Fruit fly (Drosophila melanogaster) whole organism, prepupa: ENCODE measurements around the gene PolH.

ENCODE experiments used
- CG10631 ChIP-seq: fragments of 200-800 bp; sonication (Bioruptor generic); optimal IDR thresholded peaks from 2 replicates; lab custom pipeline; 2016; ENCODE audit warnings: missing biosample characterization, missing genetic modification characterization
- CG10669 ChIP-seq: fragments of 200-800 bp; sonication (Bioruptor generic); optimal IDR thresholded peaks from 3 replicates; lab custom pipeline; 2018; ENCODE audit warnings: missing biosample characterization, mild to moderate bottlenecking, missing genetic modification characterization, moderate library complexity
- CG11762 ChIP-seq: fragments of 200-800 bp; sonication (Bioruptor generic); optimal IDR thresholded peaks from 3 replicates; lab custom pipeline; 2016; ENCODE audit warnings: missing biosample characterization, missing genetic modification characterization; ENCODE audit not compliant: insufficient read depth
- CG15336 ChIP-seq: fragments of 200-800 bp; sonication (Bioruptor generic); IDR thresholded peaks from 2 replicates; pipeline ENCODE4 v1.3.6; 2022; ENCODE audit warnings: missing biosample characterization, missing genetic modification characterization
- CG1621 ChIP-seq: fragments of 200-800 bp; sonication (Bioruptor generic); optimal IDR thresholded peaks from 3 replicates; lab custom pipeline; 2018; ENCODE audit warnings: missing biosample characterization, mild to moderate bottlenecking, missing genetic modification characterization
- CG16779 ChIP-seq: fragments of 200-800 bp; sonication (Bioruptor generic); optimal IDR thresholded peaks from 3 replicates; lab custom pipeline; 2017; ENCODE audit warnings: missing biosample characterization, mild to moderate bottlenecking, missing genetic modification characterization
- CG3032 ChIP-seq: fragments of 200-800 bp; optimal IDR thresholded peaks from 2 replicates; lab custom pipeline; 2019; ENCODE audit warnings: missing biosample characterization, mild to moderate bottlenecking, missing genetic modification characterization, moderate library complexity
- CG34406 ChIP-seq: fragments of 200-800 bp; sonication (Bioruptor generic); optimal IDR thresholded peaks from 3 replicates; lab custom pipeline; 2016; ENCODE audit warnings: missing biosample characterization, missing genetic modification characterization
- CG6163 ChIP-seq: fragments of 200-800 bp; sonication (Bioruptor generic); IDR thresholded peaks from 3 replicates; pipeline ENCODE4 v1.3.6; 2022; ENCODE audit warnings: missing biosample characterization, missing genetic modification characterization
- CG6808 ChIP-seq: fragments of 200-800 bp; sonication (Bioruptor generic); optimal IDR thresholded peaks from 3 replicates; lab custom pipeline; 2017; ENCODE audit warnings: missing biosample characterization, missing genetic modification characterization, mild to moderate bottlenecking, moderate library complexity, missing genetic modification reagents
- CG6854 ChIP-seq: fragments of 200-800 bp; sonication (Bioruptor generic); optimal IDR thresholded peaks from 2 replicates; lab custom pipeline; 2017; ENCODE audit warnings: missing biosample characterization, mild to moderate bottlenecking, missing genetic modification characterization
- CG8319 ChIP-seq: fragments of 200-800 bp; sonication (Bioruptor generic); optimal IDR thresholded peaks from 3 replicates; lab custom pipeline; 2016; ENCODE audit warnings: missing biosample characterization, missing genetic modification characterization
- CG8632 ChIP-seq: fragments of 200-800 bp; sonication (Bioruptor generic); optimal IDR thresholded peaks from 3 replicates; lab custom pipeline; 2016; ENCODE audit warnings: missing biosample characterization, missing genetic modification characterization
- Eip75B ChIP-seq: fragments of 200-800 bp; sonication (Bioruptor generic); optimal IDR thresholded peaks from 3 replicates; lab custom pipeline; 2016; ENCODE audit warnings: missing biosample characterization, missing genetic modification characterization
- Eip93F ChIP-seq: fragments of 200-800 bp; sonication (Bioruptor generic); optimal IDR thresholded peaks from 2 replicates; lab custom pipeline; 2016; ENCODE audit warnings: missing biosample characterization, mild to moderate bottlenecking, missing genetic modification characterization
- Ets96B ChIP-seq: fragments of 200-800 bp; optimal IDR thresholded peaks from 2 replicates; lab custom pipeline; 2019; ENCODE audit warnings: missing biosample characterization, mild to moderate bottlenecking, missing genetic modification characterization, moderate library complexity
- Hr39 ChIP-seq: fragments of 200-800 bp; sonication (Bioruptor generic); optimal IDR thresholded peaks from 2 replicates; lab custom pipeline; 2016; ENCODE audit warnings: missing biosample characterization, missing genetic modification characterization
- Lpt ChIP-seq: fragments of 200-800 bp; sonication (Bioruptor generic); optimal IDR thresholded peaks from 3 replicates; lab custom pipeline; 2016; ENCODE audit warnings: missing biosample characterization, missing genetic modification characterization
- Met ChIP-seq: fragments of 200-800 bp; sonication (Bioruptor generic); optimal IDR thresholded peaks from 3 replicates; lab custom pipeline; 2016; ENCODE audit warnings: missing biosample characterization, missing genetic modification characterization
- OdsH ChIP-seq: fragments of 200-800 bp; sonication (Bioruptor generic); optimal IDR thresholded peaks from 3 replicates; lab custom pipeline; 2016; ENCODE audit warnings: missing biosample characterization, missing genetic modification characterization
- Sox14 ChIP-seq: fragments of 200-800 bp; sonication (Bioruptor generic); optimal IDR thresholded peaks from 3 replicates; lab custom pipeline; 2016; ENCODE audit warnings: missing biosample characterization, missing genetic modification characterization
- Sox15 ChIP-seq: fragments of 200-800 bp; sonication (Bioruptor generic); optimal IDR thresholded peaks from 3 replicates; lab custom pipeline; 2016; ENCODE audit warnings: missing biosample characterization, missing genetic modification characterization
- cyc ChIP-seq: fragments of 200-800 bp; sonication (Bioruptor generic); optimal IDR thresholded peaks from 3 replicates; lab custom pipeline; 2016; ENCODE audit warnings: missing biosample characterization, missing genetic modification characterization
- dac ChIP-seq: fragments of 200-800 bp; sonication (Bioruptor generic); optimal IDR thresholded peaks from 2 replicates; lab custom pipeline; 2017; ENCODE audit warnings: missing biosample characterization, mild to moderate bottlenecking, missing genetic modification characterization
- dsx ChIP-seq: fragments of 200-800 bp; optimal IDR thresholded peaks from 3 replicates; lab custom pipeline; 2019; ENCODE audit warnings: missing biosample characterization, mild to moderate bottlenecking, missing genetic modification characterization, moderate library complexity; ENCODE audit not compliant: poor library complexity, severe bottlenecking
- esn ChIP-seq: fragments of 200-800 bp; sonication (Bioruptor generic); optimal IDR thresholded peaks from 2 replicates; lab custom pipeline; 2016; ENCODE audit warnings: missing biosample characterization, mild to moderate bottlenecking, missing genetic modification characterization, moderate library complexity
- fd59A ChIP-seq: fragments of 200-800 bp; sonication (Bioruptor generic); optimal IDR thresholded peaks from 2 replicates; lab custom pipeline; 2017; ENCODE audit warnings: missing biosample characterization, mild to moderate bottlenecking, missing genetic modification characterization, missing genetic modification reagents
- fd85E ChIP-seq: fragments of 200-800 bp; sonication (Bioruptor generic); optimal IDR thresholded peaks from 3 replicates; lab custom pipeline; 2016; ENCODE audit warnings: missing biosample characterization, missing genetic modification characterization
- fkh ChIP-seq: fragments of 200-800 bp; sonication (Bioruptor generic); optimal IDR thresholded peaks from 3 replicates; lab custom pipeline; 2017; ENCODE audit warnings: missing biosample characterization, mild to moderate bottlenecking, missing genetic modification characterization, moderate library complexity
- lz ChIP-seq: fragments of 200-800 bp; sonication (Bioruptor generic); optimal IDR thresholded peaks from 3 replicates; lab custom pipeline; 2016; ENCODE audit warnings: missing biosample characterization, missing genetic modification characterization
- pdm3 ChIP-seq: fragments of 200-800 bp; sonication (Bioruptor generic); optimal IDR thresholded peaks from 3 replicates; lab custom pipeline; 2016; ENCODE audit warnings: missing biosample characterization, missing genetic modification characterization
- salr ChIP-seq, 2 experiments: fragments of 200-800 bp; sonication (Bioruptor generic); optimal IDR thresholded peaks; 3 replicates each; lab custom pipeline; 2016 to 2018; ENCODE audit warnings: missing biosample characterization in 2 of 2, missing genetic modification characterization in 2 of 2, mild to moderate bottlenecking in 1 of 2
- spab ChIP-seq: fragments of 200-800 bp; sonication (Bioruptor generic); optimal IDR thresholded peaks from 2 replicates; lab custom pipeline; 2017; ENCODE audit warnings: missing biosample characterization, mild to moderate bottlenecking, missing genetic modification characterization, missing genetic modification reagents
- ss ChIP-seq, 2 experiments: fragments of 200-800 bp; sonication (Bioruptor generic); optimal IDR thresholded peaks; 2 replicates in 1 of 2; 3 replicates in 1 of 2; lab custom pipeline; 2017 to 2018; ENCODE audit warnings: mild to moderate bottlenecking in 2 of 2, missing biosample characterization in 2 of 2, missing genetic modification characterization in 2 of 2, moderate library complexity in 1 of 2
- svp ChIP-seq: fragments of 200-800 bp; sonication (Bioruptor generic); peaks from one replicate; lab custom pipeline; 2016; ENCODE audit warnings: missing biosample characterization, missing genetic modification characterization
- topi ChIP-seq: fragments of 200-800 bp; sonication (Bioruptor generic); optimal IDR thresholded peaks from 3 replicates; lab custom pipeline; 2016; ENCODE audit warnings: missing biosample characterization, missing genetic modification characterization

PolH gene

dm6 chr3L:21934462-21934861 is 7.2 kb downstream of the PolH start, which contains the start of gene SLC22A (continued):
- TF ChIP-seq CG10631 (GFP tag; lab: Kevin White, UChicago), result no peak
- TF ChIP-seq CG6854 (GFP tag; lab: Kevin White, UChicago), result no peak
- peak; percentile 95 for TF ChIP-seq svp (GFP tag; lab: Kevin White, UChicago)
- no peak for TF ChIP-seq CG8632
- TF ChIP-seq dac (GFP tag; lab: Kevin White, UChicago), result peak; percentile 3
- TF ChIP-seq fd59A (GFP tag; lab: Kevin White, UChicago), result no peak
- peak; percentile 72 to 84 for TF ChIP-seq ss (GFP tag; optimal IDR thresholded peaks at IDR 0.05; lab: Kevin White, UChicago)
- TF ChIP-seq Sox14, result peak; percentile 10
- peak; percentile 22 for TF ChIP-seq Ets96B (tag; lab: Kevin White, UChicago)
- TF ChIP-seq CG6808, result peak; percentile 72
- TF ChIP-seq CG6163 (GFP tag; lab: Robert Waterston, UW), result no peak; the same call in 2 of the 3 replicates
- no peak for TF ChIP-seq Lpt (GFP tag; lab: Kevin White, UChicago)
- no peak for TF ChIP-seq Sox15 (GFP tag; lab: Kevin White, UChicago)
- TF ChIP-seq dsx (GFP tag; lab: Kevin White, UChicago), result no peak
- peak; percentile 0 for TF ChIP-seq CG8319 (GFP tag; lab: Kevin White, UChicago)
- peak; percentile 33 for TF ChIP-seq Eip75B

DNA sequence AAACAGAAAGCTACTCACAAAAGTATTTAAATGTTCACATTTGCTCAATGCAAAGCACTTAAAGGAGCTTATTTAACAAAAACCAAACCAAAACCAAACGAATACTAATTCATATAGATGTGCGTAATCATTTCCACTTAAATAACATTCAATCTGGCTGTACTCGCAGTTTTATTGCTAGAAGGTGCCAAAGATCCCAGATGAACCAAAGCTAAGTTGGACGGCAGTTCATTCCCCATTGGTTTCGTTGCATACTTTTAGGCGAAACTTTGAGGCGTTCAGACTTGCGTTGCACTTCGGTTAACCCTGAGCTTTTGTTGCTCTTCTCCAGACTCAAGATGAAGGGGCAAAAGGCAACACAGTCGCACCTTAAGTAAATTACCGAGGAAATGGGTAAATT is 11.4 kb downstream of the PolH start:
- TF ChIP-seq Eip93F (GFP tag; lab: Kevin White, UChicago) (no peak), svp (GFP tag; lab: Kevin White, UChicago) (no peak), Hr39 (GFP tag; lab: Kevin White, UChicago) (no peak), fd59A (GFP tag; lab: Kevin White, UChicago) (no peak), Lpt (GFP tag; lab: Kevin White, UChicago) (no peak), CG15336 (GFP tag; lab: Robert Waterston, UW) (peak; percentile 22; the same call in 1 of the 2 replicates), Met (GFP tag; lab: Kevin White, UChicago) (no peak), cyc (GFP tag; lab: Kevin White, UChicago) (no peak)

dm6 chr3L:21918605-21919004 is 23.0 kb downstream of the PolH start:
- TF ChIP-seq fd85E (GFP tag; lab: Kevin White, UChicago) (peak; percentile 5), pdm3 (no peak), CG16779 (no peak), Eip75B (peak; percentile 67), OdsH (GFP tag; lab: Kevin White, UChicago) (peak; percentile 35), CG1621 (tag; lab: Kevin White, UChicago) (no peak), Lpt (GFP tag; lab: Kevin White, UChicago) (peak; percentile 48), CG10669 (GFP tag; lab: Kevin White, UChicago) (no peak), salr (GFP tag; optimal IDR thresholded peaks at IDR 0.05; lab: Kevin White, UChicago) (peak in 1 of 2 experiments; percentile 8), Eip93F (GFP tag; lab: Kevin White, UChicago) (no peak), Sox14 (no peak), Ets96B (tag; lab: Kevin White, UChicago) (peak; percentile 53), lz (no peak), CG3032 (tag; lab: Kevin White, UChicago) (peak; percentile 56), CG8632 (peak; percentile 1), CG11762 (GFP tag; lab: Kevin White, UChicago) (peak; percentile 39), svp (GFP tag; lab: Kevin White, UChicago) (peak; percentile 46), spab (GFP tag; lab: Kevin White, UChicago) (peak; percentile 30), fkh (GFP tag; lab: Kevin White, UChicago) (no peak), CG10631 (GFP tag; lab: Kevin White, UChicago) (peak; percentile 53), CG34406 (GFP tag; lab: Kevin White, UChicago) (no peak), CG15336 (GFP tag; lab: Robert Waterston, UW) (peak; percentile 30; the same call in 1 of the 2 replicates), ss (GFP tag; optimal IDR thresholded peaks at IDR 0.05; lab: Kevin White, UChicago) (peak in 1 of 2 experiments; percentile 7), topi (GFP tag; lab: Kevin White, UChicago) (peak; percentile 10), dsx (GFP tag; lab: Kevin White, UChicago) (peak; percentile 25), esn (GFP tag; lab: Kevin White, UChicago) (peak; percentile 2)
